Fruit fly (Drosophila melanogaster) whole organism, embryonic: Measurements from ENCODE around the gene inaE.

ENCODE experiments used
- CG10147 ChIP-seq: fragments of 200-800 bp; sonication (Bioruptor generic); optimal IDR thresholded peaks from 2 replicates; lab custom pipeline; 2019; ENCODE audit warnings: missing biosample characterization, mild to moderate bottlenecking, missing genetic modification characterization, moderate library complexity
- CG10462 ChIP-seq: fragments of 200-800 bp; sonication (Bioruptor generic); optimal IDR thresholded peaks from 2 replicates; lab custom pipeline; 2016; ENCODE audit warnings: missing biosample characterization, missing genetic modification characterization
- CG10979 ChIP-seq: fragments of 200-800 bp; sonication (Bioruptor generic); optimal IDR thresholded peaks from 2 replicates; lab custom pipeline; 2018; ENCODE audit warnings: missing biosample characterization, mild to moderate bottlenecking, missing genetic modification characterization, moderate library complexity
- CG11504 ChIP-seq: fragments of 200-800 bp; sonication (Bioruptor generic); optimal IDR thresholded peaks from 3 replicates; lab custom pipeline; 2019; ENCODE audit warnings: missing biosample characterization, mild to moderate bottlenecking, missing genetic modification characterization, moderate library complexity
- CG15479 ChIP-seq: fragments of 200-800 bp; sonication (Bioruptor generic); optimal IDR thresholded peaks from 3 replicates; lab custom pipeline; 2019; ENCODE audit warnings: missing biosample characterization, mild to moderate bottlenecking, missing genetic modification characterization, moderate library complexity
- CG1603 ChIP-seq: fragments of 200-800 bp; sonication (Bioruptor generic); optimal IDR thresholded peaks from 2 replicates; lab custom pipeline; 2019; ENCODE audit warnings: missing biosample characterization, mild to moderate bottlenecking, missing genetic modification characterization, moderate library complexity
- CG17361 ChIP-seq: fragments of 200-800 bp; sonication (Bioruptor generic); IDR thresholded peaks from 3 replicates; pipeline ENCODE4 v1.3.6; 2022; ENCODE audit warnings: missing biosample characterization, missing genetic modification characterization
- CG17385 ChIP-seq: fragments of 200-800 bp; sonication (Bioruptor generic); optimal IDR thresholded peaks from 3 replicates; lab custom pipeline; 2018; ENCODE audit warnings: missing biosample characterization, mild to moderate bottlenecking, missing genetic modification characterization
- CG17829 ChIP-seq: fragments of 200-800 bp; optimal IDR thresholded peaks from 2 replicates; lab custom pipeline; 2019; ENCODE audit warnings: missing biosample characterization, mild to moderate bottlenecking, missing genetic modification characterization, moderate library complexity
- CG18011 ChIP-seq: fragments of 200-800 bp; sonication (Bioruptor generic); optimal IDR thresholded peaks from 2 replicates; lab custom pipeline; 2017; ENCODE audit warnings: missing biosample characterization, missing genetic modification characterization, mild to moderate bottlenecking, moderate library complexity, missing genotype
- CG2199 ChIP-seq: fragments of 200-800 bp; sonication (Bioruptor generic); IDR thresholded peaks from 3 replicates; pipeline ENCODE4 v1.3.6; 2022; ENCODE audit warnings: missing biosample characterization, missing genetic modification characterization
- CG2712 ChIP-seq: fragments of 200-800 bp; optimal IDR thresholded peaks from 3 replicates; lab custom pipeline; 2019; ENCODE audit warnings: missing biosample characterization, mild to moderate bottlenecking, missing genetic modification characterization, moderate library complexity
- CG2889 ChIP-seq: fragments of 200-800 bp; sonication (Bioruptor generic); IDR thresholded peaks from 3 replicates; pipeline ENCODE4 v1.3.6; 2022; ENCODE audit warnings: missing biosample characterization, missing genetic modification characterization
- CG31388 ChIP-seq: fragments of 200-800 bp; sonication (Bioruptor generic); optimal IDR thresholded peaks from 2 replicates; lab custom pipeline; 2016; ENCODE audit warnings: missing biosample characterization, missing genetic modification characterization
- CG3163 ChIP-seq: fragments of 200-800 bp; sonication (Bioruptor generic); optimal IDR thresholded peaks from 3 replicates; lab custom pipeline; 2016; ENCODE audit warnings: missing biosample characterization, missing genetic modification characterization
- CG33213 ChIP-seq: fragments of 200-800 bp; sonication (Bioruptor generic); optimal IDR thresholded peaks from 3 replicates; lab custom pipeline; 2016; ENCODE audit warnings: missing biosample characterization, missing genetic modification characterization
- CG3838 ChIP-seq: fragments of 200-800 bp; sonication (Bioruptor generic); optimal IDR thresholded peaks from 3 replicates; lab custom pipeline; 2016; ENCODE audit warnings: missing biosample characterization, missing genetic modification characterization
- CG4820 ChIP-seq: fragments of 200-800 bp; sonication (Bioruptor generic); optimal IDR thresholded peaks from 3 replicates; lab custom pipeline; 2016; ENCODE audit warnings: missing biosample characterization, missing genetic modification characterization
- CG6765 ChIP-seq: fragments of 200-800 bp; sonication (Bioruptor generic); optimal IDR thresholded peaks from 3 replicates; lab custom pipeline; 2017; ENCODE audit warnings: missing biosample characterization, mild to moderate bottlenecking, missing genetic modification characterization
- Dek ChIP-seq: fragments of 200-800 bp; sonication (Bioruptor generic); optimal IDR thresholded peaks from 3 replicates; lab custom pipeline; 2019; ENCODE audit warnings: missing biosample characterization, mild to moderate bottlenecking, missing genetic modification characterization, moderate library complexity
- Drgx ChIP-seq: fragments of 200-800 bp; sonication (Bioruptor generic); IDR thresholded peaks from 2 replicates; pipeline ENCODE4 v1.3.6; 2022; ENCODE audit warnings: missing biosample characterization, missing genetic modification characterization
- E2f1 ChIP-seq: fragments of 200-800 bp; sonication (Bioruptor generic); IDR thresholded peaks from 2 replicates; pipeline ENCODE4 v1.3.6; 2022; ENCODE audit warnings: missing biosample characterization, missing genetic modification characterization
- HmgD ChIP-seq: fragments of 200-800 bp; sonication (Bioruptor generic); optimal IDR thresholded peaks from 3 replicates; lab custom pipeline; 2016; ENCODE audit warnings: missing biosample characterization, missing genetic modification characterization
- Kr ChIP-seq: fragments of 200-800 bp; sonication (Bioruptor generic); optimal IDR thresholded peaks from 2 replicates; lab custom pipeline; 2017; ENCODE audit warnings: missing biosample characterization, mild to moderate bottlenecking, missing genetic modification characterization
- Lim3 ChIP-seq: fragments of 200-800 bp; sonication (Bioruptor generic); IDR thresholded peaks from 2 replicates; pipeline ENCODE4 v1.3.6; 2022; ENCODE audit warnings: missing biosample characterization, missing genetic modification characterization
- NK7.1 ChIP-seq: fragments of 200-800 bp; sonication (Bioruptor generic); optimal IDR thresholded peaks from 3 replicates; lab custom pipeline; 2016; ENCODE audit warnings: missing biosample characterization, missing genetic modification characterization
- Optix ChIP-seq: fragments of 200-800 bp; sonication (Bioruptor generic); IDR thresholded peaks from 3 replicates; pipeline ENCODE4 v1.3.6; 2022; ENCODE audit warnings: missing biosample characterization, missing genetic modification characterization
- Pdp1 ChIP-seq, 2 experiments: fragments of 200-800 bp; sonication (Bioruptor generic); optimal IDR thresholded peaks; 3 replicates each; lab custom pipeline; 2016; ENCODE audit warnings: missing biosample characterization in 2 of 2, missing genetic modification characterization in 2 of 2, mild to moderate bottlenecking in 1 of 2, moderate library complexity in 1 of 2
- Tbp ChIP-seq: fragments of >200 bp; optimal IDR thresholded peaks from 2 replicates; lab custom pipeline; 2018; ENCODE audit warnings: missing biosample characterization, missing genetic modification characterization
- Trl ChIP-seq, 3 experiments: fragments of >200 bp in 2 of 3; fragments of 200-800 bp in 1 of 3; sonication (Bioruptor generic) in 1 of 3; optimal IDR thresholded peaks; 2 replicates in 1 of 3; 3 replicates in 2 of 3; lab custom pipeline; 2016 to 2017; ENCODE audit warnings: missing biosample characterization in 1 of 3, missing genetic modification characterization in 1 of 3
- ac ChIP-seq: fragments of 200-800 bp; sonication (Bioruptor generic); optimal IDR thresholded peaks from 3 replicates; lab custom pipeline; 2017; ENCODE audit warnings: missing biosample characterization, mild to moderate bottlenecking, missing genetic modification characterization
- ash1 ChIP-seq: fragments of 200-800 bp; sonication (Bioruptor generic); optimal IDR thresholded peaks from 2 replicates; lab custom pipeline; 2018; ENCODE audit warnings: missing biosample characterization, mild to moderate bottlenecking, missing genetic modification characterization
- bab2 ChIP-seq: fragments of 200-800 bp; sonication (Bioruptor generic); optimal IDR thresholded peaks from 2 replicates; lab custom pipeline; 2016; ENCODE audit warnings: missing biosample characterization, missing genetic modification characterization
- cad ChIP-seq: fragments of >200 bp; optimal IDR thresholded peaks from 2 replicates; lab custom pipeline; 2017; ENCODE audit warnings: missing biosample characterization, missing genetic modification characterization
- cas ChIP-seq: fragments of 200-800 bp; sonication (Bioruptor generic); IDR thresholded peaks from 2 replicates; pipeline ENCODE4 v1.3.6; 2022; ENCODE audit warnings: missing biosample characterization, missing genetic modification characterization
- fu2 ChIP-seq: fragments of 200-800 bp; sonication (Bioruptor generic); optimal IDR thresholded peaks from 2 replicates; lab custom pipeline; 2016; ENCODE audit warnings: missing biosample characterization, missing genetic modification characterization
- hkb ChIP-seq, 2 experiments: fragments of 200-800 bp in 1 of 2; fragments of >200 bp in 1 of 2; sonication (Bioruptor generic) in 1 of 2; IDR thresholded peaks in 1 of 2; optimal IDR thresholded peaks in 1 of 2; 2 replicates each; pipeline versions ENCODE4 v1.3.6 to Lab custom; 2017 to 2022; ENCODE audit warnings: missing biosample characterization in 1 of 2, missing genetic modification characterization in 1 of 2
- kni ChIP-seq: fragments of 200-800 bp; sonication (Bioruptor generic); optimal IDR thresholded peaks from 3 replicates; lab custom pipeline; 2017; ENCODE audit warnings: mild to moderate bottlenecking, missing biosample characterization, missing genetic modification reagents, missing genetic modification characterization
- pzg ChIP-seq: fragments of 200-800 bp; sonication (Bioruptor generic); optimal IDR thresholded peaks from 3 replicates; lab custom pipeline; 2018; ENCODE audit warnings: missing biosample characterization, mild to moderate bottlenecking, missing genetic modification characterization, moderate library complexity
- repo ChIP-seq: fragments of 200-800 bp; sonication (Bioruptor generic); optimal IDR thresholded peaks from 2 replicates; lab custom pipeline; 2016; ENCODE audit warnings: missing biosample characterization, missing genetic modification characterization
- sens ChIP-seq: fragments of 200-800 bp; sonication (Bioruptor generic); peaks from one replicate; lab custom pipeline; 2016; ENCODE audit warnings: missing biosample characterization, missing genetic modification characterization
- so ChIP-seq: fragments of 200-800 bp; sonication (Bioruptor generic); IDR thresholded peaks from 3 replicates; pipeline ENCODE4 v1.3.6; 2022; ENCODE audit warnings: missing biosample characterization, missing genetic modification characterization
- sob ChIP-seq: fragments of 200-800 bp; sonication (Bioruptor generic); IDR thresholded peaks from 2 replicates; pipeline ENCODE4 v1.3.6; 2022; ENCODE audit warnings: missing biosample characterization, missing genetic modification characterization
- sug ChIP-seq: fragments of 200-800 bp; optimal IDR thresholded peaks from 2 replicates; lab custom pipeline; 2019; ENCODE audit warnings: missing biosample characterization, mild to moderate bottlenecking, missing genetic modification characterization, moderate library complexity
- trem ChIP-seq: fragments of 200-800 bp; optimal IDR thresholded peaks from 3 replicates; lab custom pipeline; 2019; ENCODE audit warnings: missing biosample characterization, mild to moderate bottlenecking, missing genetic modification characterization, moderate library complexity
- wor ChIP-seq: fragments of 200-800 bp; sonication (Bioruptor generic); IDR thresholded peaks from 2 replicates; pipeline ENCODE4 v1.3.6; 2022; ENCODE audit warnings: missing biosample characterization, missing genetic modification characterization
- yki ChIP-seq: fragments of >200 bp; optimal IDR thresholded peaks from 3 replicates; lab custom pipeline; 2018
- zen2 ChIP-seq: fragments of 200-800 bp; sonication (Bioruptor generic); IDR thresholded peaks from 3 replicates; pipeline ENCODE4 v1.3.6; 2022; ENCODE audit warnings: missing biosample characterization, missing genetic modification characterization; ENCODE audit not compliant: partially characterized antibody
- zf30C ChIP-seq: fragments of 200-800 bp; sonication (Bioruptor generic); optimal IDR thresholded peaks from 3 replicates; lab custom pipeline; 2018; ENCODE audit warnings: missing biosample characterization, mild to moderate bottlenecking, missing genetic modification characterization

inaE gene

DNA sequence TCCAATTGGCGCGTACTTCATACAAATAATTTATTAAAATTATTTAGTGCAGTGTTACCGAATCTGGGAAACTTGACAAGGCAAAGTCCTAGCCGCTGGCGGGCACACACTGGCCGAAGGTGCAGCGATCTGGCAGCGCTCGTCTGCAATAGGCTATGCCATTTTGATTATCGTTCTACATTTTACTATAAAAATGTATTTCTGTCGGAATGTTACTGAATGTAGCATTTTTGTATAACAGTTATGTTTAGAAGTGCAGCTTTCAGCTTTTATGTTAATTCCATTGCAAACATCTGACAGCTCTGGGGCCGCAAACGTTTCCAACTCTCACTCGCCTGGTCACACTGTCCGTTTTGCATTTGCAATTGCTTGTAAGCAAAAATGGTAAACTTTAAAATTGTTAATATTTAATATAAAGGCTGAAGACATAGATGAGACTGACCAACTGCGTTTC, 38.9 kb upstream of the inaE start, which contains the start of gene Grip91 (continued):
- TF ChIP-seq bab2 (GFP tag; lab: Kevin White, UChicago) (no peak), hkb (optimal IDR thresholded peaks at IDR 0.05; lab: Kevin White, UChicago) (peak; percentile 95), hkb (GFP tag; IDR thresholded peaks at IDR 0.05; lab: Robert Waterston, UW) (no peak), zf30C (GFP tag; lab: Kevin White, UChicago) (no peak), repo (no peak), CG2889 (GFP tag; lab: Robert Waterston, UW) (no peak), CG6765 (GFP tag; lab: Kevin White, UChicago) (peak; percentile 6), CG17385 (GFP tag; lab: Kevin White, UChicago) (no peak), Dek (no peak), trem (peak; percentile 61), CG4820 (GFP tag; lab: Kevin White, UChicago) (no peak), CG10147 (no peak), Tbp (GFP tag; lab: Kevin White, UChicago) (no peak), E2f1 (GFP tag; lab: Robert Waterston, UW) (no peak), NK7.1 (GFP tag; lab: Kevin White, UChicago) (no peak), cas (GFP tag; lab: Robert Waterston, UW) (no peak), CG3838 (GFP tag; lab: Kevin White, UChicago) (no peak), sens (GFP tag; lab: Kevin White, UChicago) (peak; percentile 71), CG17361 (GFP tag; lab: Robert Waterston, UW) (no peak; the same call in 2 of the 3 replicates), zen2 (no peak), CG33213 (GFP tag; lab: Kevin White, UChicago) (peak; percentile 39), CG17829 (tag; lab: Kevin White, UChicago) (peak; percentile 33), kni (no peak)
- TF ChIP-seq, all 482 proteins: peak for 82

DNA sequence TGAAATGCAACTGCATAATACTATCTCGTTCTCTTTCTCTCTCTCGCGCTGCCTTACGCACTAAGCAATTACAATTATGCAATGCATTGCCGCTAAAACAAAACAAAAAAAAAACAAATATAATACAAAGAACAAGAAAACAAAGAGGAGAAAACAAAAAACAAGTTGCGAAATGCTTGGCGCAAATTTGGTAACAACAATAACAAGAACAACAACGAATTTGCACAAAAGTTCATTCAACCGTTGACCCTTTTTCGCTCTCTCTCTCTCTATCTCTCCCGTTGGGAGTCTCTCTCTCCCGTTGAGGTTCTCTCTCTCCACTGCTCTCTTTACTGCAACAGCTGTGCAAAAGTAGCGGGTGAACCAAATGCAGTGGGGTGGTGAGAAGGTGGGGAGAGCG, 36.5 kb upstream of the inaE start:
- TF ChIP-seq Pdp1 (GFP tag; optimal IDR thresholded peaks at IDR 0.05; lab: Kevin White, UChicago) (peak in 1 of 2 experiments; percentile 69), pzg (no peak), Drgx (GFP tag; lab: Robert Waterston, UW) (peak; percentile 62), CG1603 (no peak), Trl (optimal IDR thresholded peaks at IDR 0.05; lab: Kevin White, UChicago) (peak; percentile 75 to 86), Trl (GFP tag; optimal IDR thresholded peaks at IDR 0.05; lab: Kevin White, UChicago) (no peak), fu2 (GFP tag; lab: Kevin White, UChicago) (no peak), CG15479 (GFP tag; lab: Kevin White, UChicago) (peak; percentile 72), CG11504 (tag; lab: Kevin White, UChicago) (no peak), sens (GFP tag; lab: Kevin White, UChicago) (peak; percentile 47), cad (peak; percentile 8), CG2199 (0 out of 3 replicates have a peak, but pooled peaks have one; percentile 8), yki (lab: Kevin White, UChicago) (peak; percentile 60), Lim3 (GFP tag; lab: Robert Waterston, UW) (no peak), Kr (GFP tag; lab: Kevin White, UChicago) (peak; percentile 17)

DNA sequence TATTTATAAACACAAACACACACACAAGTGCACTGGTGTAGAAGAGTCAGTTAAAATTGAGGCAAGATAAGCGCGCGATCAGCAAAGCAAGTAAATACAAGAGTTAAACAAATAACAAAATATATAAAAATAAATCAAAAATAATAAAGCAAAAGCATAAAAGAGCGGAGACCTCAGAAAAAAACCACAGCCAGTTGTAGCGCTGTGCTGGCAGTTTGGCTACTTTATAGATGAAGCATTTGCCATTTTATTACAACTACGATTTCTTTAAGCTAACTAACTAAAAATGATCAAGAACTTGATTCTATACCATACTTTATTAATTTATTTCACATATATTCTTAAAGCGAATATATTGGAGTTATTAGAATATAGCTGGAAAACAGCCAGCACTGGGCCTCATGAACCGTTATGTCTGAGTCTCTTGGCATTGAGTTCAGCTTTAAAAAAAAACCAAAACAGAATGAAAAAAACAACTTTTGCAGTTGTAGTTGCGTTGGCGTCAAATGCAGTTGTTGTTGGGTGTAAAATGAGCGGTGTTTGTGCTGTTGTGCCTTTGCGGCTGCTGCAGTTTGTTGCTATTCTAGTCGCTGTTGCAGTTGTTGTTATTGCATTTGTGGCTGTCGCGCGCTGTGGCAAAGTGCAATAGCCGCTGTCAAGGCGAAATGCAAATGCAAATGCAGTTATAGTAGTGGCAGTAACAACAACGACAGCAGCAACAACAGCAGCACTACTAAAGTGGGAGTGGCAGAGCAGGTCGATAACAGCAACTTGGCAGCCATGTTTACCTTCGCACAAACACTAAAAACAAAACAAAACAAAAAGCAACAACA, 35.7 kb upstream of the inaE start:
- TF ChIP-seq sens (GFP tag; lab: Kevin White, UChicago) (peak; percentile 22), Optix (GFP tag; lab: Robert Waterston, UW) (no peak), ac (GFP tag; lab: Kevin White, UChicago) (no peak), HmgD (GFP tag; lab: Kevin White, UChicago) (no peak), so (GFP tag; lab: Robert Waterston, UW) (0 out of 3 replicates have a peak, but pooled peaks have one; percentile 23), ash1 (GFP tag; lab: Kevin White, UChicago) (no peak), CG3163 (GFP tag; lab: Kevin White, UChicago) (no peak), sug (tag; lab: Kevin White, UChicago) (no peak), CG2712 (peak; percentile 9), CG10979 (tag; lab: Kevin White, UChicago) (no peak), wor (GFP tag; lab: Robert Waterston, UW) (no peak), sob (GFP tag; lab: Robert Waterston, UW) (no peak), CG31388 (GFP tag; lab: Kevin White, UChicago) (no peak), CG18011 (GFP tag; lab: Kevin White, UChicago) (no peak), CG10462 (GFP tag; lab: Kevin White, UChicago) (no peak)
